Fruit fly (Drosophila melanogaster) whole organism, embryonic: Measurements from ENCODE around the gene IA-2.
A peak's percentile ranks its signal among the peaks of the same experiment; 100 is the strongest.

Experiments
- Atf6 ChIP-seq: fragments of 200-800 bp; sonication (Bioruptor generic); IDR thresholded peaks from 2 replicates; pipeline ENCODE4 v1.3.6; 2022; ENCODE audit warnings: missing biosample characterization, missing genetic modification characterization
- CG10543 ChIP-seq: fragments of 200-800 bp; sonication (Bioruptor generic); optimal IDR thresholded peaks from 3 replicates; lab custom pipeline; 2017; ENCODE audit warnings: missing biosample characterization, mild to moderate bottlenecking, missing genetic modification characterization, moderate library complexity
- CG11504 ChIP-seq: fragments of 200-800 bp; sonication (Bioruptor generic); optimal IDR thresholded peaks from 3 replicates; lab custom pipeline; 2019; ENCODE audit warnings: missing biosample characterization, mild to moderate bottlenecking, missing genetic modification characterization, moderate library complexity
- CG12155 ChIP-seq: fragments of 200-800 bp; sonication (Bioruptor generic); optimal IDR thresholded peaks from 3 replicates; lab custom pipeline; 2016; ENCODE audit warnings: missing biosample characterization, missing genetic modification characterization
- CG12769 ChIP-seq: fragments of 200-800 bp; sonication (Bioruptor generic); optimal IDR thresholded peaks from 2 replicates; lab custom pipeline; 2019; ENCODE audit warnings: missing biosample characterization, mild to moderate bottlenecking, missing genetic modification characterization, moderate library complexity
- CG13296 ChIP-seq: fragments of 200-800 bp; sonication (Bioruptor generic); optimal IDR thresholded peaks from 3 replicates; lab custom pipeline; 2018; ENCODE audit warnings: missing biosample characterization, mild to moderate bottlenecking, missing genetic modification characterization
- CG13624 ChIP-seq: fragments of 200-800 bp; sonication (Bioruptor generic); optimal IDR thresholded peaks from 2 replicates; lab custom pipeline; 2016; ENCODE audit warnings: missing biosample characterization, missing genetic modification characterization
- CG14860 ChIP-seq: fragments of 200-800 bp; sonication (Bioruptor generic); IDR thresholded peaks from 3 replicates; pipeline ENCODE4 v1.3.6; 2022; ENCODE audit warnings: missing biosample characterization, missing genetic modification characterization; ENCODE audit not compliant: partially characterized antibody
- CG1603 ChIP-seq: fragments of 200-800 bp; sonication (Bioruptor generic); optimal IDR thresholded peaks from 2 replicates; lab custom pipeline; 2019; ENCODE audit warnings: missing biosample characterization, mild to moderate bottlenecking, missing genetic modification characterization, moderate library complexity
- CG17359 ChIP-seq: fragments of 200-800 bp; sonication (Bioruptor generic); optimal IDR thresholded peaks from 3 replicates; lab custom pipeline; 2018; ENCODE audit warnings: missing biosample characterization, mild to moderate bottlenecking, missing genetic modification characterization, moderate library complexity
- CG2199 ChIP-seq: fragments of 200-800 bp; sonication (Bioruptor generic); IDR thresholded peaks from 3 replicates; pipeline ENCODE4 v1.3.6; 2022; ENCODE audit warnings: missing biosample characterization, missing genetic modification characterization
- CG32532 ChIP-seq: fragments of 200-800 bp; sonication (Bioruptor generic); IDR thresholded peaks from 2 replicates; pipeline ENCODE4 v1.3.6; 2022; ENCODE audit warnings: missing biosample characterization, missing genetic modification characterization
- CG34224 ChIP-seq: fragments of 200-800 bp; sonication (Bioruptor generic); IDR thresholded peaks from 3 replicates; pipeline ENCODE4 v1.3.6; 2022; ENCODE audit warnings: missing biosample characterization, missing genetic modification characterization; ENCODE audit not compliant: partially characterized antibody
- CG4328 ChIP-seq: fragments of 200-800 bp; sonication (Bioruptor generic); optimal IDR thresholded peaks from 3 replicates; lab custom pipeline; 2017; ENCODE audit warnings: missing biosample characterization, missing genetic modification reagents, missing genetic modification characterization
- CG7745 ChIP-seq: fragments of 200-800 bp; sonication (Bioruptor generic); optimal IDR thresholded peaks from 2 replicates; lab custom pipeline; 2018; ENCODE audit warnings: missing biosample characterization, mild to moderate bottlenecking, missing genetic modification characterization, moderate library complexity
- CG8388 ChIP-seq: fragments of 200-800 bp; sonication (Bioruptor generic); optimal IDR thresholded peaks from 2 replicates; lab custom pipeline; 2019; ENCODE audit warnings: missing biosample characterization, mild to moderate bottlenecking, missing genetic modification characterization, moderate library complexity
- CoRest ChIP-seq: fragments of 200-800 bp; sonication (Bioruptor generic); optimal IDR thresholded peaks from 3 replicates; lab custom pipeline; 2018; ENCODE audit warnings: missing biosample characterization, mild to moderate bottlenecking, missing genetic modification characterization, moderate library complexity
- D ChIP-seq, 2 experiments: fragments of 200-800 bp in 1 of 2; fragments of >200 bp in 1 of 2; sonication (Bioruptor generic) in 1 of 2; optimal IDR thresholded peaks; 2 replicates in 1 of 2; 3 replicates in 1 of 2; lab custom pipeline; 2017; ENCODE audit warnings: mild to moderate bottlenecking in 1 of 2, missing biosample characterization in 1 of 2, missing genetic modification characterization in 1 of 2, missing genetic modification reagents in 1 of 2
- D19A ChIP-seq: fragments of 200-800 bp; optimal IDR thresholded peaks from 3 replicates; lab custom pipeline; 2019; ENCODE audit warnings: missing biosample characterization, mild to moderate bottlenecking, missing genetic modification characterization, moderate library complexity
- D19B ChIP-seq: fragments of 200-800 bp; sonication (Bioruptor generic); optimal IDR thresholded peaks from 2 replicates; lab custom pipeline; 2017; ENCODE audit warnings: missing biosample characterization, mild to moderate bottlenecking, missing genetic modification characterization
- H15 ChIP-seq: fragments of 200-800 bp; sonication (Bioruptor generic); IDR thresholded peaks from 3 replicates; pipeline ENCODE4 v1.3.6; 2022; ENCODE audit warnings: missing biosample characterization, missing genetic modification characterization
- Hmr ChIP-seq: fragments of 200-800 bp; sonication (Bioruptor generic); optimal IDR thresholded peaks from 3 replicates; lab custom pipeline; 2017; ENCODE audit warnings: mild to moderate bottlenecking, missing biosample characterization, missing genetic modification reagents, missing genetic modification characterization
- Hr78 ChIP-seq, 2 experiments: fragments of 200-800 bp in 1 of 2; fragments of >200 bp in 1 of 2; sonication (Bioruptor generic) in 1 of 2; optimal IDR thresholded peaks; 2 replicates each; lab custom pipeline; 2017 to 2019; ENCODE audit warnings: missing biosample characterization in 2 of 2, missing genetic modification characterization in 2 of 2, mild to moderate bottlenecking in 1 of 2, moderate library complexity in 1 of 2
- MESR4 ChIP-seq: fragments of 200-800 bp; sonication (Bioruptor generic); optimal IDR thresholded peaks from 2 replicates; lab custom pipeline; 2018; ENCODE audit warnings: missing biosample characterization, mild to moderate bottlenecking, missing genetic modification characterization, moderate library complexity
- Pdp1 ChIP-seq, 2 experiments: fragments of 200-800 bp; sonication (Bioruptor generic); optimal IDR thresholded peaks; 3 replicates each; lab custom pipeline; 2016; ENCODE audit warnings: missing biosample characterization in 2 of 2, missing genetic modification characterization in 2 of 2, mild to moderate bottlenecking in 1 of 2, moderate library complexity in 1 of 2
- Scr ChIP-seq: fragments of 200-800 bp; sonication (Bioruptor generic); IDR thresholded peaks from 2 replicates; pipeline ENCODE4 v1.3.6; 2022; ENCODE audit warnings: missing biosample characterization, missing genetic modification characterization; ENCODE audit not compliant: partially characterized antibody
- Sox102F ChIP-seq: fragments of 200-800 bp; sonication (Bioruptor generic); optimal IDR thresholded peaks from 2 replicates; lab custom pipeline; 2018; ENCODE audit warnings: missing biosample characterization, mild to moderate bottlenecking, missing genetic modification characterization, moderate library complexity
- Trl ChIP-seq, 3 experiments: fragments of >200 bp in 2 of 3; fragments of 200-800 bp in 1 of 3; sonication (Bioruptor generic) in 1 of 3; optimal IDR thresholded peaks; 2 replicates in 1 of 3; 3 replicates in 2 of 3; lab custom pipeline; 2016 to 2017; ENCODE audit warnings: missing biosample characterization in 1 of 3, missing genetic modification characterization in 1 of 3
- dpn ChIP-seq, 2 experiments: fragments of 200-800 bp; sonication (Bioruptor generic); optimal IDR thresholded peaks; 3 replicates each; lab custom pipeline; 2016; ENCODE audit warnings: missing biosample characterization in 2 of 2, missing genetic modification characterization in 2 of 2
- gcm ChIP-seq: fragments of 200-800 bp; sonication (Bioruptor generic); optimal IDR thresholded peaks from 2 replicates; lab custom pipeline; 2019; ENCODE audit warnings: missing biosample characterization, mild to moderate bottlenecking, missing genetic modification characterization, moderate library complexity
- ham ChIP-seq: fragments of 200-800 bp; sonication (Bioruptor generic); IDR thresholded peaks from 2 replicates; pipeline ENCODE4 v1.3.6; 2022; ENCODE audit warnings: missing biosample characterization, missing genetic modification characterization
- lab ChIP-seq: fragments of 200-800 bp; sonication (Bioruptor generic); optimal IDR thresholded peaks from 3 replicates; lab custom pipeline; 2017; ENCODE audit warnings: missing biosample characterization, missing genetic modification characterization, mild to moderate bottlenecking, moderate library complexity, missing genetic modification reagents
- lola ChIP-seq, 3 experiments: fragments of >200 bp in 2 of 3; fragments of 200-800 bp in 1 of 3; sonication (Bioruptor generic) in 1 of 3; optimal IDR thresholded peaks; 2 replicates each; lab custom pipeline; 2017 to 2019; ENCODE audit warnings: missing biosample characterization in 3 of 3, missing genetic modification characterization in 3 of 3, mild to moderate bottlenecking in 1 of 3, moderate library complexity in 1 of 3
- nmo ChIP-seq: fragments of 200-800 bp; sonication (Bioruptor generic); optimal IDR thresholded peaks from 2 replicates; lab custom pipeline; 2018; ENCODE audit warnings: missing biosample characterization, mild to moderate bottlenecking, missing genetic modification characterization, moderate library complexity
- onecut ChIP-seq: fragments of 200-800 bp; sonication (Bioruptor generic); IDR thresholded peaks from 2 replicates; pipeline ENCODE4 v1.3.6; 2022; ENCODE audit warnings: missing biosample characterization, missing genetic modification characterization
- pho ChIP-seq: fragments of 200-800 bp; sonication (Bioruptor generic); optimal IDR thresholded peaks from 2 replicates; lab custom pipeline; 2016; ENCODE audit warnings: missing biosample characterization, missing genetic modification characterization
- prd ChIP-seq, 3 experiments: fragments of >200 bp in 2 of 3; fragments of 200-800 bp in 1 of 3; sonication (Bioruptor generic) in 1 of 3; optimal IDR thresholded peaks in 2 of 3; IDR thresholded peaks in 1 of 3; 2 replicates in 2 of 3; 3 replicates in 1 of 3; pipeline versions ENCODE4 v1.3.6 to Lab custom; 2017 to 2022; ENCODE audit warnings: missing biosample characterization in 1 of 3, missing genetic modification characterization in 1 of 3
- row ChIP-seq: fragments of 200-800 bp; sonication (Bioruptor generic); IDR thresholded peaks from 3 replicates; pipeline ENCODE4 v1.3.6; 2022; ENCODE audit warnings: missing biosample characterization, missing genetic modification characterization
- sens-2 ChIP-seq: fragments of 200-800 bp; sonication (Bioruptor generic); IDR thresholded peaks from 2 replicates; pipeline ENCODE4 v1.3.6; 2022; ENCODE audit warnings: missing biosample characterization, missing genetic modification characterization
- sna ChIP-seq: fragments of 200-800 bp; sonication (Bioruptor generic); IDR thresholded peaks from 2 replicates; pipeline ENCODE4 v1.3.6; 2022; ENCODE audit warnings: missing biosample characterization, missing genetic modification characterization; ENCODE audit not compliant: partially characterized antibody
- sqz ChIP-seq: fragments of 200-800 bp; sonication (Bioruptor generic); optimal IDR thresholded peaks from 3 replicates; lab custom pipeline; 2018; ENCODE audit warnings: missing biosample characterization, mild to moderate bottlenecking, missing genetic modification characterization
- ssp ChIP-seq: fragments of 200-800 bp; sonication (Bioruptor generic); IDR thresholded peaks from 2 replicates; pipeline ENCODE4 v1.3.6; 2022; ENCODE audit warnings: missing biosample characterization, missing genetic modification characterization
- tap ChIP-seq: fragments of 200-800 bp; optimal IDR thresholded peaks from 3 replicates; lab custom pipeline; 2019; ENCODE audit warnings: missing biosample characterization, mild to moderate bottlenecking, missing genetic modification characterization, moderate library complexity
- tio ChIP-seq: fragments of 200-800 bp; sonication (Bioruptor generic); optimal IDR thresholded peaks from 2 replicates; lab custom pipeline; 2017; ENCODE audit warnings: missing biosample characterization, missing genetic modification characterization, inconsistent platforms
- ttk ChIP-seq: fragments of 200-800 bp; sonication (Bioruptor generic); IDR thresholded peaks from 2 replicates; pipeline ENCODE4 v2.1.2; 2022; ENCODE audit warnings: missing biosample characterization, missing genetic modification characterization
- wor ChIP-seq: fragments of 200-800 bp; sonication (Bioruptor generic); IDR thresholded peaks from 2 replicates; pipeline ENCODE4 v1.3.6; 2022; ENCODE audit warnings: missing biosample characterization, missing genetic modification characterization

IA-2 gene

DNA sequence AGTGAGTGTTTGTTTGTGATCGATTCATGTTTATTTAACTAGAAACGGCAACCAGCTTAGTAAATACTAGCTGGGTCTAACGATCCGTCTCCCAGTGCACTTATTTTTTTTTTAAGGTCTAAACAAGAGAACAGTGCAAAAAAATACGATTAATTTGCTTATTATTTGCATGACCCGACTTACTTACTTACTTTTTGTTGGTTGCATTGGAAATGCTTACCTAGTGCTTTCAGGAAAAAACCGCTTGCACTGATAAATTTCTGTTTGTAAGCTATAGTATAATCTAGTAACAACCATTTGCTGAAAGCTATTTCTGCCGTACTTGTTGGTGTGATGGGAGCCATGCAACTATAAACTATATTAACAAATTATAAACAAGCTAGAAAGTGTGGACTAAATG lies 38.9 kb downstream of the IA-2 start:
- TF ChIP-seq pho (GFP tag; lab: Kevin White, UChicago): no peak
- no peak for TF ChIP-seq sqz (GFP tag; lab: Kevin White, UChicago)
- TF ChIP-seq CG13296 (GFP tag; lab: Kevin White, UChicago): no peak
- TF ChIP-seq tio (GFP tag; lab: Kevin White, UChicago): no peak
- TF ChIP-seq Atf6 (GFP tag; lab: Robert Waterston, UW): no peak
- TF ChIP-seq D19B: no peak

DNA sequence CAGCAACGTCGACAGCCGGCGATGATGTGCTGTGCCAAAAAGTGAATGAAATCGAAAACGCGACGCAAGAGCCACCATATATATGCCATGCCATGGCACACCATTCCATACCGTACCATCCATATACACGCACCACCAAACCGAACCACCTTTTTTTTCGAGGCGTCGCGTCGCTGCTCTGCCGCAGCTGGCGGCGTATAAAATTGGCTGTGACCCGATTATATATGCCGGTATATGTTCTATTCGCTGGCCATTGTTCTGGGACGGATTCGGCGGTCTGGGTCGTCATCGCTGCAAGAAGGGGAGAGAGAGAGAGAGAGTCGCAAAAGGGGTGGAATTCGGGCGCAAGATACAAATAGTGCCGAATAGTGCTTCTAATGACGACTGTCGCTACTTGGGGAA lies 40.0 kb downstream of the IA-2 start:
- TF ChIP-seq CG17359 (tag; lab: Kevin White, UChicago): no peak
- TF ChIP-seq CG11504 (tag; lab: Kevin White, UChicago): no peak
- peak; percentile 23 to 35 for TF ChIP-seq Trl (optimal IDR thresholded peaks at IDR 0.05; lab: Kevin White, UChicago)
- no peak for TF ChIP-seq Trl (GFP tag; optimal IDR thresholded peaks at IDR 0.05; lab: Kevin White, UChicago)
- TF ChIP-seq CG8388 (GFP tag; lab: Kevin White, UChicago): no peak
- peak; percentile 92 for TF ChIP-seq CG10543
- TF ChIP-seq sna (GFP tag; lab: Robert Waterston, UW): 0 out of 2 replicates have a peak, but pooled peaks have one; percentile 20
- TF ChIP-seq dpn (GFP tag; optimal IDR thresholded peaks at IDR 0.05; lab: Kevin White, UChicago): no peak
- TF ChIP-seq CG12769 (tag; lab: Kevin White, UChicago): peak; percentile 91
- TF ChIP-seq nmo: no peak
- no peak for TF ChIP-seq CG7745 (tag; lab: Kevin White, UChicago)
- TF ChIP-seq Hmr (GFP tag; lab: Kevin White, UChicago): peak; percentile 19
- TF ChIP-seq CG32532 (GFP tag; lab: Robert Waterston, UW): no peak
- TF ChIP-seq CG34224: peak; percentile 39; the same call in 1 of the 3 replicates
- no peak for TF ChIP-seq CoRest
- TF ChIP-seq CG14860 (GFP tag; lab: Robert Waterston, UW): no peak
- no peak for TF ChIP-seq wor (GFP tag; lab: Robert Waterston, UW)
- no peak for TF ChIP-seq ham
- no peak for TF ChIP-seq tap (tag; lab: Kevin White, UChicago)
- TF ChIP-seq ttk (GFP tag; lab: Robert Waterston, UW): 0 out of 2 replicates have a peak, but pooled peaks have one; percentile 21
- TF ChIP-seq ssp (GFP tag; lab: Robert Waterston, UW): no peak
- no peak for TF ChIP-seq CG12155
- no peak for TF ChIP-seq Scr (GFP tag; lab: Robert Waterston, UW)
- TF ChIP-seq Hr78 (GFP tag; optimal IDR thresholded peaks at IDR 0.05; lab: Kevin White, UChicago): peak in 1 of 2 experiments; percentile 73
- no peak for TF ChIP-seq CG4328
- TF ChIP-seq Pdp1 (GFP tag; optimal IDR thresholded peaks at IDR 0.05; lab: Kevin White, UChicago): peak in 1 of 2 experiments; percentile 35
- peak; percentile 22; the same call in 1 of the 3 replicates for TF ChIP-seq row (GFP tag; lab: Robert Waterston, UW)
- peak; percentile 33 for TF ChIP-seq D19A (tag; lab: Kevin White, UChicago)
- no peak for TF ChIP-seq CG1603 (tag; lab: Kevin White, UChicago)
- TF ChIP-seq MESR4 (GFP tag; lab: Kevin White, UChicago): no peak
- TF ChIP-seq sens-2 (GFP tag; lab: Robert Waterston, UW): no peak
- peak; percentile 20 for TF ChIP-seq lab (GFP tag; lab: Kevin White, UChicago)
- TF ChIP-seq D (optimal IDR thresholded peaks at IDR 0.05; lab: Kevin White, UChicago): no peak
- peak; percentile 5 for TF ChIP-seq D (GFP tag; optimal IDR thresholded peaks at IDR 0.05; lab: Kevin White, UChicago)
- TF ChIP-seq CG13624 (GFP tag; lab: Kevin White, UChicago): no peak
- TF ChIP-seq prd (optimal IDR thresholded peaks at IDR 0.05; lab: Kevin White, UChicago): no peak
- TF ChIP-seq prd (GFP tag; IDR thresholded peaks at IDR 0.05; lab: Robert Waterston, UW): no peak
- TF ChIP-seq H15: no peak
- peak; percentile 60; the same call in 2 of the 3 replicates for TF ChIP-seq CG2199 (GFP tag; lab: Robert Waterston, UW)
- TF ChIP-seq gcm: peak; percentile 79
- no peak for TF ChIP-seq lola (GFP tag; optimal IDR thresholded peaks at IDR 0.05; lab: Kevin White, UChicago)
- peak; percentile 11; the same call in 1 of the 2 replicates for TF ChIP-seq onecut (GFP tag; lab: Robert Waterston, UW)
- peak; percentile 76 for TF ChIP-seq Sox102F (GFP tag; lab: Kevin White, UChicago)
